Fruit fly (Drosophila melanogaster) whole organism, adult: Measurements from ENCODE around the gene CG14316.

ENCODE experiments used
- CG12768 ChIP-seq: fragments of 200-800 bp; sonication (Bioruptor generic); optimal IDR thresholded peaks from 2 replicates; lab custom pipeline; 2017; ENCODE audit warnings: missing biosample characterization, missing genetic modification characterization, mild to moderate bottlenecking, moderate library complexity, missing genetic modification reagents
- CG7045 ChIP-seq: fragments of 200-800 bp; sonication (Bioruptor generic); optimal IDR thresholded peaks from 2 replicates; lab custom pipeline; 2017; ENCODE audit warnings: missing biosample characterization, mild to moderate bottlenecking, missing genetic modification characterization

DNA sequence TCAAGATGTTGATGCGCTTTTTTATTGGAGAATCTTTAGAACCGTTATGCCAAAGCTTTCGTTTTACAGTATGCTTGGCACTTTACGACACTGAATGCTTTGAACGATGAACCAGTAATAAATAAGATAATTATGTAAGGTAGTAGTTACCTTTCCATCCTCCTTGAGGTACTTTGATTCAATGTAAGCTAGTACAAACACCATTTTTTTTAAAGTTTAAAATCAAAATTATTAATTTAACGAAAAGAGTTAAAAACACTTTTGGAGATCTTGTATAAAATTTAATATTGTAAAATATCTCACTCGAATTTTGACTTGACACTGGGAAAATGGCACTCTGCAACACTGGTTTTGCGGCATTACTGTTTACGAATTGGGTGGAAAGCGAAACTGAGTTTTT is 33.5 kb downstream of the CG14316 start, which contains the start of the genes Arp5 and CG7208:
- TF ChIP-seq CG7045 (GFP tag; lab: Kevin White, UChicago): peak; percentile 62
- TF ChIP-seq CG12768: peak; percentile 84
